Worm (Caenorhabditis elegans): ENCODE data around the gene his-6.
"Not testable (repeated sequence)": the region's sequence is repeated elsewhere in the genome, so short reads cannot be mapped to it uniquely, and the experiment has no call there.

The his-6 gene

DNA sequence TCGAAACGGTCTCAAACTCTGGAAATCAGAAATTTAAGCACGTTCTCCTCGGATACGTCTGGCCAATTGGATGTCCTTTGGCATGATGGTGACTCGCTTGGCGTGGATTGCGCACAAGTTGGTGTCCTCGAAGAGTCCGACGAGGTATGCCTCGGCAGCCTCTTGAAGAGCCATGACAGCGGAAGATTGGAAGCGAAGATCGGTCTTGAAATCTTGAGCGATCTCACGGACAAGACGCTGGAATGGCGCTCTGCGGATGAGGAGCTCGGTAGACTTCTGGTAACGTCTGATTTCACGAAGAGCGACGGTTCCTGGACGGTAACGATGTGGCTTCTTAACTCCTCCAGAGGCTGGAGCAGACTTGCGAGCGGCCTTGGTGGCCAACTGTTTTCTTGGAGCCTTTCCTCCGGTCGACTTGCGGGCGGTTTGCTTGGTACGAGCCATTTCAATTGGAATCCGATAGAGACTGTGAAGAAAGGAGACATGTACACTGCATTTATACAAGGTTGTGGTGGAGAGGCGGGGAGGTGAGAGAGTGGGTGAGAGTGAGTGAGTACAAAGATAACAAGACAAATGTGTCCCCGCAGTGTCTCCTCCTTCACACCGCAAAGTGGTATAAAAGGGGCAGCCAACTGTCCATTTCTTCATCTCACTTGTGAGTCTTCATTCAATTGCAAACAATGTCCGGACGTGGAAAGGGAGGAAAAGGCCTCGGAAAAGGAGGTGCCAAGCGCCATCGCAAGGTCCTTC, at the start of gene his-6, which contains the start of gene his-5:
TSS of gene his-6 (minus strand) at position 444 of the 750 bp plus-strand sequence.
TSS of gene his-5 (plus strand) at position 681 of the 750 bp plus-strand sequence.
- TF ChIP-seq F13H6.1 (tag; optimal IDR thresholded peaks at IDR 0.05) (peak; percentile 4), sma-9 (GFP tag; optimal IDR thresholded peaks at IDR 0.05) (peak; percentile 26), ceh-16 (tag; optimal IDR thresholded peaks at IDR 0.05) (peak; percentile 40)
- TF ChIP-seq sma-9 (tag; optimal IDR thresholded peaks at IDR 0.05): not testable (repeated sequence)

DNA sequence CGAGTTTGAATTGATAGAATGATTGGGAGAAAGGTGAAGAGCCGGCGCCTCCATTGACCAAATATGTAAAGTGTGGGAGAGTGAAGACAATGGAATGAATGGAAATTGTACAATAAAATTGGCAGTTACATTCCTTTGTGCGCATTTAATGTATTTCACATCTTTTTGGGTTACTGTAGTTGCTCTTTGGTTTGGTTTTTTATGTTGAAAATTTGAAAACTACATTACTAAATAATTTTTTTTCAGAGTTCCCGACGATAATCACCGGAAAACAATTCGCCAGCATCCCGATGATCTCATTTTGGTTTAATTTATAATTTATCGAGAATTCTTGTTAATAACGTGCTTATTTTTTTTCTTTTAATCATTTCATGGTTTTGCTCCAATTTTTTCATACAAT, 46.2 kb upstream of the his-6 start, which contains the start of gene C10B5.1:
TSS of gene C10B5.1 (plus strand) at position 301 of the 400 bp plus-strand sequence.
- TF ChIP-seq nhr-25 (tag; optimal IDR thresholded peaks at IDR 0.05) (no peak), aly-2 (tag; optimal IDR thresholded peaks at IDR 0.05) (no peak), ztf-11 (tag; optimal IDR thresholded peaks at IDR 0.05) (no peak), sem-4 (tag; optimal IDR thresholded peaks at IDR 0.05) (no peak), nhr-129 (tag; optimal IDR thresholded peaks at IDR 0.05) (no peak), mbf-1 (tag; optimal IDR thresholded peaks at IDR 0.05) (no peak), nhr-12 (tag; optimal IDR thresholded peaks at IDR 0.05) (no peak), peb-1 (tag; optimal IDR thresholded peaks at IDR 0.05) (no peak), F13H6.1 (tag; optimal IDR thresholded peaks at IDR 0.05) (no peak), snpc-4 (tag; optimal IDR thresholded peaks at IDR 0.05) (no peak), nhr-23 (tag; optimal IDR thresholded peaks at IDR 0.05) (no peak), nhr-11 (tag; optimal IDR thresholded peaks at IDR 0.05) (no peak), nhr-6 (tag; optimal IDR thresholded peaks at IDR 0.05) (no peak), R02D3.7 (tag; optimal IDR thresholded peaks at IDR 0.05) (no peak), Y55F3AM.14 (GFP tag; optimal IDR thresholded peaks at IDR 0.05) (no peak)

DNA sequence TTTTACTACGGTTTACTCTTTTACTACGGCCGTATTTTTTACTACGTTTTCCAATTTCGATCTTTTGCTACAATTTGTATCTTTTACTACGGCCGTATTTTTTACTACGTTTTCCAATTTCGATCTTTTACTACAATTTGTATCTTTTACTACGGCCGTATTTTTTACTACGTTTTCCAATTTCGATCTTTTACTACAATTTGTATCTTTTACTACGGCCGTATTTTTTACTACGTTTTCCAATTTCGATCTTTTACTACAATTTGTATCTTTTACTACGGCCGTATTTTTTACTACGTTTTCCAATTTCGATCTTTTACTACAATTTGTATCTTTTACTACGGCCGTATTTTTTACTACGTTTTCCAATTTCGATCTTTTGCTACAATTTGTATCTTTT, 40.0 kb upstream of the his-6 start, which contains the start of gene F25G6.1:
TSS of gene F25G6.1 (plus strand) at position 301 of the 400 bp plus-strand sequence.
- TF ChIP-seq ztf-4, ZK546.5, mbf-1 (tag; optimal IDR thresholded peaks at IDR 0.05): not testable (repeated sequence)

DNA sequence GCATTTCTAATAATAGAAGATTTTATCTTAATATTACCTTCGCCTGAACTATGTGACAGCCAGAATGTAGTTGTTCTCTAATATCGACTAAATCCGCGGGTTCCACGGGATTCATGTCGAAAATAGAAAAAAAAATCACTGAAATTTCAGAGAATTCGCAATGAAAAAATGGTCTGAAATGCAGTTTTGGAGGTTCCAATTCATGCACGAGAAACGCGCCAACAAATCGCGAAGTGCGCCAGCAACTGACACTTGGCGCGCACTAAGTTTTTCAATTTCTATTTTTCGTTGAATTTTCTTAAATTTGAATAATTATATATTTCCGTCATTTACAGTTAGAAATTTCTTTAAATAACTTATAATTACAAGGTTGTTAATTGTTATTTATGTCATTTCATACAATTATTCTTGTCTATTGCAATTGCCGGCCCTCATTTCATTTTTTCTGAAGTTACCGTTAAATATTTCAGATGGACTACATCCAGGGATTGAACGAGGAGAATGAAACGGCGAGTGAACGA, 35.1 kb upstream of the his-6 start, which contains the start of the genes F25G6.9 and symk-1:
TSS of gene F25G6.9 (minus strand) at position 160 of the 521 bp plus-strand sequence.
TSS of gene symk-1 (plus strand) at position 471 of the 521 bp plus-strand sequence.
- no peak for TF ChIP-seq elt-1 (tag; optimal IDR thresholded peaks at IDR 0.05)
- TF ChIP-seq ama-1 (optimal IDR thresholded peaks at IDR 0.05): no peak
- no peak for TF ChIP-seq lin-39 (tag; optimal IDR thresholded peaks at IDR 0.05)
- no peak for TF ChIP-seq nhr-12 (tag; optimal IDR thresholded peaks at IDR 0.05)
- no peak for TF ChIP-seq peb-1 (tag; optimal IDR thresholded peaks at IDR 0.05)
- TF ChIP-seq blmp-1 (tag; optimal IDR thresholded peaks at IDR 0.05; ENCODE audit: insufficient read depth): no peak
- TF ChIP-seq F13H6.1 (tag; optimal IDR thresholded peaks at IDR 0.05): peak; percentile 51
- TF ChIP-seq sem-4 (tag; optimal IDR thresholded peaks at IDR 0.05): no peak
- no peak for TF ChIP-seq egl-27 (tag; optimal IDR thresholded peaks at IDR 0.05)
- TF ChIP-seq zag-1 (tag; optimal IDR thresholded peaks at IDR 0.05): no peak
- TF ChIP-seq fos-1 (tag; optimal IDR thresholded peaks at IDR 0.05): peak; percentile 18
- no peak for TF ChIP-seq C34F6.9 (tag; optimal IDR thresholded peaks at IDR 0.05)
- no peak for TF ChIP-seq unc-39 (tag; optimal IDR thresholded peaks at IDR 0.05)
- no peak for TF ChIP-seq aly-2 (tag; optimal IDR thresholded peaks at IDR 0.05)
- no peak for TF ChIP-seq nhr-237 (tag; optimal IDR thresholded peaks at IDR 0.05)
- TF ChIP-seq sma-3 (GFP tag; optimal IDR thresholded peaks at IDR 0.05): peak; percentile 46
- TF ChIP-seq mbf-1 (tag; optimal IDR thresholded peaks at IDR 0.05): no peak
- TF ChIP-seq nhr-129 (tag; optimal IDR thresholded peaks at IDR 0.05): peak; percentile 20
- TF ChIP-seq Y55F3AM.14 (GFP tag; optimal IDR thresholded peaks at IDR 0.05): no peak
- no peak for TF ChIP-seq nhr-11 (tag; optimal IDR thresholded peaks at IDR 0.05)
- TF ChIP-seq lin-13 (GFP tag; optimal IDR thresholded peaks at IDR 0.05): peak; percentile 36
- TF ChIP-seq alr-1 (tag; optimal IDR thresholded peaks at IDR 0.05): no peak
- TF ChIP-seq dmd-4 (tag; optimal IDR thresholded peaks at IDR 0.05): no peak
- TF ChIP-seq nhr-21 (tag; optimal IDR thresholded peaks at IDR 0.05): peak; percentile 46
- peak; percentile 37 for TF ChIP-seq snpc-4 (tag; optimal IDR thresholded peaks at IDR 0.05)
- TF ChIP-seq crh-2 (tag; optimal IDR thresholded peaks at IDR 0.05): peak; percentile 63
- TF ChIP-seq R02D3.7 (tag; optimal IDR thresholded peaks at IDR 0.05): peak; percentile 33
- TF ChIP-seq unc-62 (GFP tag; optimal IDR thresholded peaks at IDR 0.05): no peak
- TF ChIP-seq mdl-1 (tag; optimal IDR thresholded peaks at IDR 0.05): no peak
- TF ChIP-seq unc-55 (GFP tag; optimal IDR thresholded peaks at IDR 0.05): peak; percentile 77
- TF ChIP-seq ztf-4 (tag; optimal IDR thresholded peaks at IDR 0.05): no peak
- no peak for TF ChIP-seq ztf-11 (tag; optimal IDR thresholded peaks at IDR 0.05)
- TF ChIP-seq ztf-1 (GFP tag; conservative IDR thresholded peaks at IDR 0.05): no peak
- TF ChIP-seq sma-9 (GFP tag; optimal IDR thresholded peaks at IDR 0.05): peak; percentile 68
- no peak for TF ChIP-seq sma-9 (tag; optimal IDR thresholded peaks at IDR 0.05)
- TF ChIP-seq nhr-25 (tag; optimal IDR thresholded peaks at IDR 0.05): no peak
- TF ChIP-seq elt-3 (tag; optimal IDR thresholded peaks at IDR 0.05): no peak
- no peak for TF ChIP-seq ceh-82 (tag; optimal IDR thresholded peaks at IDR 0.05)
- peak; percentile 41 for TF ChIP-seq lin-11 (tag; optimal IDR thresholded peaks at IDR 0.05)
- no peak for TF ChIP-seq nhr-23 (tag; optimal IDR thresholded peaks at IDR 0.05)
- no peak for TF ChIP-seq nhr-10 (tag; optimal IDR thresholded peaks at IDR 0.05)
